Worm (Caenorhabditis elegans) whole organism, L4 larva: ENCODE results near the gene C25E10.10.

Experiments
- F37D6.2 ChIP-seq: sonication (generic microtip); optimal IDR thresholded peaks from 2 replicates; lab custom pipeline; 2016; ENCODE audit warnings: mild to moderate bottlenecking, missing genetic modification characterization, missing compliant biosample characterization
- R02D3.7 ChIP-seq: fragments of 150-350 bp; sonication (generic microtip); optimal IDR thresholded peaks from 3 replicates; lab custom pipeline; 2014; ENCODE audit warnings: missing biosample characterization, missing genetic modification characterization
- Y105C5A.15 ChIP-seq: fragments of 200-800 bp; sonication (Bioruptor generic); IDR thresholded peaks from 2 replicates; pipeline ENCODE4 v1.3.6; 2022; ENCODE audit warnings: missing genetic modification characterization, missing compliant biosample characterization
- ceh-28 ChIP-seq: fragments of 150-350 bp; optimal IDR thresholded peaks from 2 replicates; lab custom pipeline; 2014; ENCODE audit warnings: missing biosample characterization, missing genetic modification reagents, missing genetic modification characterization
- ceh-82 ChIP-seq: sonication (generic microtip); optimal IDR thresholded peaks from 2 replicates; lab custom pipeline; 2017; ENCODE audit warnings: missing biosample characterization, missing genetic modification characterization
- ces-1 ChIP-seq: fragments of 150-350 bp; sonication (generic microtip); optimal IDR thresholded peaks from 4 replicates; lab custom pipeline; 2014; ENCODE audit warnings: missing biosample characterization, missing genetic modification reagents, missing genetic modification characterization
- hmg-1.1 ChIP-seq: fragments of 200-800 bp; sonication (Bioruptor generic); IDR thresholded peaks from 2 replicates; pipeline ENCODE4 v1.3.6; 2022; ENCODE audit warnings: missing genetic modification reagents, missing genetic modification characterization, missing compliant biosample characterization
- lim-7 ChIP-seq: fragments of 200-800 bp; sonication (Bioruptor generic); IDR thresholded peaks from 2 replicates; pipeline ENCODE4 v1.3.6; 2022; ENCODE audit warnings: missing genetic modification characterization, missing compliant biosample characterization
- lin-39 ChIP-seq: fragments of 150-350 bp; optimal IDR thresholded peaks from 2 replicates; lab custom pipeline; 2014; ENCODE audit warnings: missing biosample characterization, missing genetic modification reagents, missing genetic modification characterization
- madf-5 ChIP-seq, 2 experiments: fragments of 200-800 bp; sonication (Bioruptor generic); IDR thresholded peaks; 2 replicates each; pipeline ENCODE4 v1.3.6; 2022; ENCODE audit warnings: missing compliant biosample characterization in 2 of 2, missing genetic modification characterization in 2 of 2
- mep-1 ChIP-seq: fragments of 150-350 bp; sonication (generic microtip); optimal IDR thresholded peaks from 3 replicates; lab custom pipeline; 2014; ENCODE audit warnings: missing biosample characterization, missing genetic modification characterization
- nhr-237 ChIP-seq: sonication (generic microtip); optimal IDR thresholded peaks from 2 replicates; lab custom pipeline; 2017; ENCODE audit warnings: missing biosample characterization, missing genetic modification characterization
- nhr-6 ChIP-seq: fragments of 150-350 bp; optimal IDR thresholded peaks from 2 replicates; lab custom pipeline; 2014; ENCODE audit warnings: missing biosample characterization, missing genetic modification characterization
- set-16 ChIP-seq: fragments of 200-800 bp; sonication (Bioruptor generic); IDR thresholded peaks from 2 replicates; pipeline ENCODE4 v1.3.6; 2022; ENCODE audit warnings: missing genetic modification reagents, missing genetic modification characterization, missing compliant biosample characterization
- unc-130 ChIP-seq: sonication (generic microtip); optimal IDR thresholded peaks from 2 replicates; lab custom pipeline; 2016; ENCODE audit warnings: missing genetic modification reagents, missing genetic modification characterization, missing compliant biosample characterization
- unc-62 ChIP-seq, 3 experiments: fragments of 150-350 bp in 1 of 3; sonication (generic microtip); optimal IDR thresholded peaks in 2 of 3; peaks in 1 of 3; 1 replicate in 1 of 3; 2 replicates in 2 of 3; lab custom pipeline; 2014 to 2017; ENCODE audit warnings: missing biosample characterization in 3 of 3, missing genetic modification characterization in 3 of 3, missing genetic modification reagents in 3 of 3, missing genotype in 1 of 3
- zfp-2 ChIP-seq: sonication (generic microtip); optimal IDR thresholded peaks from 2 replicates; lab custom pipeline; 2016; ENCODE audit warnings: mild to moderate bottlenecking, missing genetic modification characterization, missing compliant biosample characterization
- zip-11 ChIP-seq: fragments of 200-800 bp; sonication (Bioruptor generic); IDR thresholded peaks from 2 replicates; pipeline ENCODE4 v1.3.6; 2022; ENCODE audit warnings: missing genetic modification characterization, missing compliant biosample characterization

C25E10.10 gene

DNA sequence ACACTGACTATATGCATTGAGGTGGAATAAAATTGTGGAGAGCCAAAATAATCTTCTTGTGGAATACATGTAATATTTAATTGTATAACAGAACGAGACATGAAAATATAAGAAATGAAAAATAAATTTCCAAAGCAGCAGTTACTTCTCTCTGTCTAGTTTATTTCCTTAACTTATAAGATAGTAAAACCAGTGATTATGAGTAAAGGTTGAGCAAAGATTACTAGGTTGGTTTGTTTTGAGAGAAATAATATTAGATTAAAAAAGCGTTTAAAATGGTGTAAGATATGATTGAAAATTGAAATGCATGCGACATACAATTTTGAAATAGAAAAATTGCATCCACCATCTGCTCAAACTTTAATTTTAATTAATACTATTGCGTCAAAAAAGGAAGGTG is 42.4 kb downstream of the C25E10.10 start, which contains the start of gene srh-201:
srh-201 (minus strand) TSS at position 101 of the 400 bp plus-strand sequence.
- TF ChIP-seq ces-1 (GFP tag; lab: Kevin White, UChicago) = no peak
- no peak for TF ChIP-seq R02D3.7 (tag; lab: Kevin White, UChicago)
- TF ChIP-seq lim-7 (GFP tag; lab: Robert Waterston, UW) = no peak
- no peak for TF ChIP-seq lin-39 (tag; lab: Kevin White, UChicago)
- TF ChIP-seq F37D6.2 = no peak
- no peak for TF ChIP-seq Y105C5A.15 (GFP tag; lab: Robert Waterston, UW)

- TF ChIP-seq Y105C5A.15 (GFP tag; lab: Robert Waterston, UW) (no peak), unc-130 (GFP tag; lab: Kevin White, UChicago) (no peak), set-16 (no peak), ceh-28 (tag; lab: Kevin White, UChicago) (no peak), mep-1 (tag; lab: Kevin White, UChicago) (no peak), nhr-237 (no peak), madf-5 (GFP tag; IDR thresholded peaks at IDR 0.05; lab: Robert Waterston, UW) (no peak), hmg-1.1 (GFP tag; lab: Robert Waterston, UW) (no peak), nhr-6 (tag; lab: Kevin White, UChicago) (no peak), unc-62 (GFP tag; optimal IDR thresholded peaks at IDR 0.05 in 1 of 2; lab: Kevin White, UChicago) (no peak), unc-62 (tag; optimal IDR thresholded peaks at IDR 0.05; lab: Kevin White, UChicago) (no peak), zfp-2 (no peak), zip-11 (GFP tag; lab: Robert Waterston, UW) (no peak), ceh-82 (tag; lab: Kevin White, UChicago) (no peak)
Observed at ce11 chrV:9009175-9009574, 47.0 kb downstream of the C25E10.10 start, which contains the start of gene srx-2. Gene srx-2 (plus strand): TSS chrV:9009475.
